In the genomic region with DNA sequence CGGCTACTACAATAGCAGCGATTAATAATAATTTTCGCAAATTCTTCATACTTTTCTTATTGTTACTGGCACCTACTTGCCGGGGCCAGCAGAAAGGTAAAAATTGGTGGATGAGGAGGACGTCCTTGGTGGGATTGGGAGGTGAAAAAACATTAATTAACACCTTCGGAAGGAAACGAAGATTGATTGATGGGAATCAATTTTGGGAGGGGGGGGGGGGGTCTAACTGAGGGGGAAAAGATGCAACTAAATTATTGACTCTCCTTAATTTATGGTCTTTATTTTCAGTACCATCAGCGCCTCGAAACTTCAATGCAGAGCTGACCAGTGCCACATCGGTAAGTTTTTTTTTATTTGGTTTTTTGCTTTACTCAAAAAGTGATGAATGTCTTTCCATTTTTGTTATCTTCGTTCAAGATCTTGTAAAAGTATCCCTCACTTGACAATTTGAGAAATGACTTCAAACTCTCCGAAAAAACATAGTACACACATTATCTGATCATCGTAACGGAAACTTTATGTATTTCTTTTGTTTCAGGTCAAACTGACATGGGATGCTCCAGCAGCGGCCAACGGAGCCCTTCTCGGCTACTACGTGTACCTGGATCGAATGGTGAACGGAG, we compare ENCODE assay signal across 5 worm cellular contexts.
TF ChIP-seq lines count a peak whose summit lies in the region.

No protein-coding gene starts in this region.

TF ChIP-seq in whole organism, L1 larva, 84 proteins besides CTCF, POLR2A, EP300 and RAD21:
- TF ChIP-seq nhr-85 (tag; lab: Kevin White, UChicago): peak; percentile 74
- TF ChIP-seq lin-14 (GFP tag; optimal IDR thresholded peaks at IDR 0.05; lab: Kevin White, UChicago): peak; percentile 29
- TF ChIP-seq nhr-84 (tag; optimal IDR thresholded peaks at IDR 0.05; lab: Kevin White, UChicago): no peak
- no peak for TF ChIP-seq C16A3.4 (tag; optimal IDR thresholded peaks at IDR 0.05; lab: Kevin White, UChicago)

TF ChIP-seq in whole organism, L2 larva, 48 proteins besides CTCF, POLR2A, EP300 and RAD21:
- TF ChIP-seq unc-55 (GFP tag; optimal IDR thresholded peaks at IDR 0.05; lab: Kevin White, UChicago) (peak; percentile 34), lin-11 (tag; optimal IDR thresholded peaks at IDR 0.05; lab: Kevin White, UChicago) (no peak), ceh-16 (tag; optimal IDR thresholded peaks at IDR 0.05; lab: Kevin White, UChicago) (peak; percentile 18)

TF ChIP-seq in whole organism, L3 larva, 47 proteins besides CTCF, POLR2A, EP300 and RAD21:
- TF ChIP-seq mdl-1 (tag; optimal IDR thresholded peaks at IDR 0.05; lab: Kevin White, UChicago) (no peak), elt-1 (tag; optimal IDR thresholded peaks at IDR 0.05; lab: Kevin White, UChicago) (peak; percentile 89)
TF ChIP-seq in whole organism, L3 larva: peak in this region for 1.

TF ChIP-seq in whole organism, L4 larva, 104 proteins besides CTCF, POLR2A, EP300 and RAD21:
- no peak for TF ChIP-seq spr-3 (GFP tag; optimal IDR thresholded peaks at IDR 0.05; lab: Kevin White, UChicago)
- TF ChIP-seq aha-1 (tag; lab: Kevin White, UChicago): peak; percentile 71
- peak in 1 of 2 experiments; percentile 77 for TF ChIP-seq unc-62 (GFP tag; optimal IDR thresholded peaks at IDR 0.05 in 1 of 2; lab: Kevin White, UChicago)
- TF ChIP-seq unc-62 (tag; optimal IDR thresholded peaks at IDR 0.05; lab: Kevin White, UChicago): no peak
- no peak for TF ChIP-seq lin-29 (GFP tag; IDR thresholded peaks at IDR 0.05; lab: Robert Waterston, UW)
TF ChIP-seq in whole organism, L4 larva: peak in this region for 2.

TF ChIP-seq in whole organism, mixed stage, embryonic, 35 proteins besides CTCF, POLR2A, EP300 and RAD21:
- no peak for TF ChIP-seq nhr-237 (tag; optimal IDR thresholded peaks at IDR 0.05; lab: Kevin White, UChicago)
- TF ChIP-seq ceh-83 (GFP tag; optimal IDR thresholded peaks at IDR 0.05; lab: Kevin White, UChicago): peak; percentile 2
- no peak for TF ChIP-seq nhr-76 (tag; optimal IDR thresholded peaks at IDR 0.05; lab: Kevin White, UChicago)
